Fruit fly (Drosophila melanogaster): ENCODE data around the gene Muc26B.

dm6 chr2L:6179990-6180389 is 28.2 kb downstream of the Muc26B start:
- TF ChIP-seq CG8478 (optimal IDR thresholded peaks at IDR 0.05) (no peak), CTCF (optimal IDR thresholded peaks at IDR 0.05) (no peak)

Data from S2 (cell line).